Fruit fly (Drosophila melanogaster) whole organism, embryonic: ENCODE measurements around the gene TkR86C.

Source experiments
- Atf6 ChIP-seq: fragments of 200-800 bp; sonication (Bioruptor generic); IDR thresholded peaks from 2 replicates; pipeline ENCODE4 v1.3.6; 2022; ENCODE audit warnings: missing biosample characterization, missing genetic modification characterization
- CG10147 ChIP-seq: fragments of 200-800 bp; sonication (Bioruptor generic); optimal IDR thresholded peaks from 2 replicates; lab custom pipeline; 2019; ENCODE audit warnings: missing biosample characterization, mild to moderate bottlenecking, missing genetic modification characterization, moderate library complexity
- CG12071 ChIP-seq: fragments of 200-800 bp; sonication (Bioruptor generic); optimal IDR thresholded peaks from 3 replicates; lab custom pipeline; 2018; ENCODE audit warnings: missing biosample characterization, mild to moderate bottlenecking, missing genetic modification characterization
- CG12155 ChIP-seq: fragments of 200-800 bp; sonication (Bioruptor generic); optimal IDR thresholded peaks from 3 replicates; lab custom pipeline; 2016; ENCODE audit warnings: missing biosample characterization, missing genetic modification characterization
- CG12391 ChIP-seq: fragments of 200-800 bp; sonication (Bioruptor generic); optimal IDR thresholded peaks from 3 replicates; lab custom pipeline; 2018; ENCODE audit warnings: missing biosample characterization, mild to moderate bottlenecking, missing genetic modification characterization, moderate library complexity
- CG13775 ChIP-seq: fragments of 200-800 bp; sonication (Bioruptor generic); optimal IDR thresholded peaks from 3 replicates; lab custom pipeline; 2017; ENCODE audit warnings: missing biosample characterization, mild to moderate bottlenecking, missing genetic modification characterization
- CG14014 ChIP-seq: fragments of 200-800 bp; sonication (Bioruptor generic); IDR thresholded peaks from 2 replicates; pipeline ENCODE4 v1.3.6; 2022; ENCODE audit warnings: missing biosample characterization, missing genetic modification characterization
- CG17612 ChIP-seq: fragments of 200-800 bp; sonication (Bioruptor generic); IDR thresholded peaks from 2 replicates; pipeline ENCODE4 v1.3.6; 2022; ENCODE audit warnings: missing biosample characterization, missing genetic modification characterization
- CG18599 ChIP-seq: fragments of 200-800 bp; sonication (Bioruptor generic); optimal IDR thresholded peaks from 3 replicates; lab custom pipeline; 2017; ENCODE audit warnings: missing biosample characterization, missing genetic modification characterization, mild to moderate bottlenecking, moderate library complexity, missing genetic modification reagents
- CG42726 ChIP-seq: fragments of 200-800 bp; sonication (Bioruptor generic); IDR thresholded peaks from 2 replicates; pipeline ENCODE4 v1.3.6; 2022; ENCODE audit warnings: missing biosample characterization, missing genetic modification characterization; ENCODE audit not compliant: partially characterized antibody
- CG7786 ChIP-seq: fragments of 200-800 bp; sonication (Bioruptor generic); optimal IDR thresholded peaks from 2 replicates; lab custom pipeline; 2016; ENCODE audit warnings: missing biosample characterization, missing genetic modification characterization
- CG7963 ChIP-seq: fragments of 200-800 bp; sonication (Bioruptor generic); IDR thresholded peaks from 3 replicates; pipeline ENCODE4 v1.3.6; 2022; ENCODE audit warnings: missing biosample characterization, missing genetic modification characterization; ENCODE audit not compliant: partially characterized antibody
- CG7987 ChIP-seq: fragments of 200-800 bp; sonication (Bioruptor generic); optimal IDR thresholded peaks from 2 replicates; lab custom pipeline; 2018; ENCODE audit warnings: missing biosample characterization, mild to moderate bottlenecking, missing genetic modification characterization, moderate library complexity
- CG9932 ChIP-seq: fragments of 200-800 bp; sonication (Bioruptor generic); IDR thresholded peaks from 2 replicates; pipeline ENCODE4 v1.3.6; 2022; ENCODE audit warnings: missing biosample characterization, missing genetic modification characterization
- CHES-1-like ChIP-seq: fragments of 200-800 bp; sonication (Bioruptor generic); optimal IDR thresholded peaks from 2 replicates; lab custom pipeline; 2016; ENCODE audit warnings: missing biosample characterization, missing genetic modification characterization
- Camta ChIP-seq: fragments of 200-800 bp; sonication (Bioruptor generic); optimal IDR thresholded peaks from 2 replicates; lab custom pipeline; 2016; ENCODE audit warnings: missing biosample characterization, missing genetic modification characterization
- CoRest ChIP-seq: fragments of 200-800 bp; sonication (Bioruptor generic); optimal IDR thresholded peaks from 3 replicates; lab custom pipeline; 2018; ENCODE audit warnings: missing biosample characterization, mild to moderate bottlenecking, missing genetic modification characterization, moderate library complexity
- Deaf1 ChIP-seq: fragments of 200-800 bp; optimal IDR thresholded peaks from 3 replicates; lab custom pipeline; 2019; ENCODE audit warnings: missing biosample characterization, mild to moderate bottlenecking, missing genetic modification characterization, moderate library complexity
- Dip3 ChIP-seq: fragments of 200-800 bp; sonication (Bioruptor generic); optimal IDR thresholded peaks from 3 replicates; lab custom pipeline; 2016; ENCODE audit warnings: missing biosample characterization, missing genetic modification characterization
- E2f2 ChIP-seq: fragments of 200-800 bp; sonication (Bioruptor generic); IDR thresholded peaks from 2 replicates; pipeline ENCODE4 v1.3.6; 2022; ENCODE audit warnings: missing biosample characterization, missing genetic modification characterization
- Fer3 ChIP-seq: fragments of 200-800 bp; sonication (Bioruptor generic); optimal IDR thresholded peaks from 2 replicates; lab custom pipeline; 2018; ENCODE audit warnings: missing biosample characterization, mild to moderate bottlenecking, missing genetic modification characterization, moderate library complexity
- HLH3B ChIP-seq: fragments of 200-800 bp; sonication (Bioruptor generic); IDR thresholded peaks from 2 replicates; pipeline ENCODE4 v1.3.6; 2022; ENCODE audit warnings: missing biosample characterization, missing genetic modification characterization
- Hey ChIP-seq: fragments of 200-800 bp; sonication (Bioruptor generic); optimal IDR thresholded peaks from 3 replicates; lab custom pipeline; 2018; ENCODE audit warnings: missing biosample characterization, mild to moderate bottlenecking, missing genetic modification characterization
- Hmr ChIP-seq: fragments of 200-800 bp; sonication (Bioruptor generic); optimal IDR thresholded peaks from 3 replicates; lab custom pipeline; 2017; ENCODE audit warnings: mild to moderate bottlenecking, missing biosample characterization, missing genetic modification reagents, missing genetic modification characterization
- Hr78 ChIP-seq, 2 experiments: fragments of 200-800 bp in 1 of 2; fragments of >200 bp in 1 of 2; sonication (Bioruptor generic) in 1 of 2; optimal IDR thresholded peaks; 2 replicates each; lab custom pipeline; 2017 to 2019; ENCODE audit warnings: missing biosample characterization in 2 of 2, missing genetic modification characterization in 2 of 2, mild to moderate bottlenecking in 1 of 2, moderate library complexity in 1 of 2
- Hsf ChIP-seq: fragments of 200-800 bp; sonication (Bioruptor generic); optimal IDR thresholded peaks from 3 replicates; lab custom pipeline; 2016; ENCODE audit warnings: missing biosample characterization, missing genetic modification characterization
- Lhr ChIP-seq: fragments of 200-800 bp; sonication (Bioruptor generic); optimal IDR thresholded peaks from 3 replicates; lab custom pipeline; 2017; ENCODE audit warnings: mild to moderate bottlenecking, missing biosample characterization, missing genetic modification reagents, missing genetic modification characterization
- Pdp1 ChIP-seq, 2 experiments: fragments of 200-800 bp; sonication (Bioruptor generic); optimal IDR thresholded peaks; 3 replicates each; lab custom pipeline; 2016; ENCODE audit warnings: missing biosample characterization in 2 of 2, missing genetic modification characterization in 2 of 2, mild to moderate bottlenecking in 1 of 2, moderate library complexity in 1 of 2
- Spps ChIP-seq: fragments of 200-800 bp; sonication (Bioruptor generic); optimal IDR thresholded peaks from 2 replicates; lab custom pipeline; 2018; ENCODE audit warnings: missing biosample characterization, mild to moderate bottlenecking, missing genetic modification characterization
- Sry-β ChIP-seq: fragments of 200-800 bp; sonication (Bioruptor generic); optimal IDR thresholded peaks from 2 replicates; lab custom pipeline; 2018; ENCODE audit warnings: missing biosample characterization, mild to moderate bottlenecking, missing genetic modification characterization, moderate library complexity
- ara ChIP-seq: fragments of 200-800 bp; sonication (Bioruptor generic); IDR thresholded peaks from 2 replicates; pipeline ENCODE4 v1.3.6; 2022; ENCODE audit warnings: missing biosample characterization, missing genetic modification characterization
- br ChIP-seq: fragments of >200 bp; optimal IDR thresholded peaks from 2 replicates; lab custom pipeline; 2017
- dmrt11E ChIP-seq: fragments of 200-800 bp; sonication (Bioruptor generic); optimal IDR thresholded peaks from 3 replicates; lab custom pipeline; 2018; ENCODE audit warnings: missing biosample characterization, mild to moderate bottlenecking, missing genetic modification characterization, moderate library complexity
- dpn ChIP-seq, 2 experiments: fragments of 200-800 bp; sonication (Bioruptor generic); optimal IDR thresholded peaks; 3 replicates each; lab custom pipeline; 2016; ENCODE audit warnings: missing biosample characterization in 2 of 2, missing genetic modification characterization in 2 of 2
- gem ChIP-seq: fragments of 200-800 bp; sonication (Bioruptor generic); optimal IDR thresholded peaks from 2 replicates; lab custom pipeline; 2019; ENCODE audit warnings: missing biosample characterization, mild to moderate bottlenecking, missing genetic modification characterization, moderate library complexity
- ind ChIP-seq: fragments of 200-800 bp; sonication (Bioruptor generic); optimal IDR thresholded peaks from 3 replicates; lab custom pipeline; 2016; ENCODE audit warnings: missing biosample characterization, missing genetic modification characterization
- kni ChIP-seq: fragments of 200-800 bp; sonication (Bioruptor generic); optimal IDR thresholded peaks from 3 replicates; lab custom pipeline; 2017; ENCODE audit warnings: mild to moderate bottlenecking, missing biosample characterization, missing genetic modification reagents, missing genetic modification characterization
- lab ChIP-seq: fragments of 200-800 bp; sonication (Bioruptor generic); optimal IDR thresholded peaks from 3 replicates; lab custom pipeline; 2017; ENCODE audit warnings: missing biosample characterization, missing genetic modification characterization, mild to moderate bottlenecking, moderate library complexity, missing genetic modification reagents
- mirr ChIP-seq: fragments of 200-800 bp; sonication (Bioruptor generic); optimal IDR thresholded peaks from 3 replicates; lab custom pipeline; 2018; ENCODE audit warnings: missing biosample characterization, mild to moderate bottlenecking, missing genetic modification characterization
- p53 ChIP-seq: fragments of 200-800 bp; sonication (Bioruptor generic); optimal IDR thresholded peaks from 2 replicates; lab custom pipeline; 2016; ENCODE audit warnings: missing biosample characterization, missing genetic modification characterization
- psq ChIP-seq: fragments of 200-800 bp; sonication (Bioruptor generic); optimal IDR thresholded peaks from 2 replicates; lab custom pipeline; 2017; ENCODE audit warnings: missing biosample characterization, missing genetic modification characterization
- sens ChIP-seq: fragments of 200-800 bp; sonication (Bioruptor generic); peaks from one replicate; lab custom pipeline; 2016; ENCODE audit warnings: missing biosample characterization, missing genetic modification characterization
- slp2 ChIP-seq: fragments of 200-800 bp; sonication (Bioruptor generic); optimal IDR thresholded peaks from 2 replicates; lab custom pipeline; 2016; ENCODE audit warnings: missing biosample characterization, missing genetic modification characterization
- so ChIP-seq: fragments of 200-800 bp; sonication (Bioruptor generic); IDR thresholded peaks from 3 replicates; pipeline ENCODE4 v1.3.6; 2022; ENCODE audit warnings: missing biosample characterization, missing genetic modification characterization
- sug ChIP-seq: fragments of 200-800 bp; optimal IDR thresholded peaks from 2 replicates; lab custom pipeline; 2019; ENCODE audit warnings: missing biosample characterization, mild to moderate bottlenecking, missing genetic modification characterization, moderate library complexity
- tup ChIP-seq: fragments of 200-800 bp; sonication (Bioruptor generic); optimal IDR thresholded peaks from 2 replicates; lab custom pipeline; 2016; ENCODE audit warnings: missing biosample characterization, mild to moderate bottlenecking, missing genetic modification characterization, moderate library complexity
- vnd ChIP-seq: fragments of 200-800 bp; sonication (Bioruptor generic); IDR thresholded peaks from 3 replicates; pipeline ENCODE4 v1.3.6; 2022; ENCODE audit warnings: missing biosample characterization, missing genetic modification characterization; ENCODE audit not compliant: partially characterized antibody
- zfh2 ChIP-seq: fragments of 200-800 bp; sonication (Bioruptor generic); optimal IDR thresholded peaks from 2 replicates; lab custom pipeline; 2016; ENCODE audit warnings: missing biosample characterization, missing genetic modification characterization

The TkR86C gene

DNA sequence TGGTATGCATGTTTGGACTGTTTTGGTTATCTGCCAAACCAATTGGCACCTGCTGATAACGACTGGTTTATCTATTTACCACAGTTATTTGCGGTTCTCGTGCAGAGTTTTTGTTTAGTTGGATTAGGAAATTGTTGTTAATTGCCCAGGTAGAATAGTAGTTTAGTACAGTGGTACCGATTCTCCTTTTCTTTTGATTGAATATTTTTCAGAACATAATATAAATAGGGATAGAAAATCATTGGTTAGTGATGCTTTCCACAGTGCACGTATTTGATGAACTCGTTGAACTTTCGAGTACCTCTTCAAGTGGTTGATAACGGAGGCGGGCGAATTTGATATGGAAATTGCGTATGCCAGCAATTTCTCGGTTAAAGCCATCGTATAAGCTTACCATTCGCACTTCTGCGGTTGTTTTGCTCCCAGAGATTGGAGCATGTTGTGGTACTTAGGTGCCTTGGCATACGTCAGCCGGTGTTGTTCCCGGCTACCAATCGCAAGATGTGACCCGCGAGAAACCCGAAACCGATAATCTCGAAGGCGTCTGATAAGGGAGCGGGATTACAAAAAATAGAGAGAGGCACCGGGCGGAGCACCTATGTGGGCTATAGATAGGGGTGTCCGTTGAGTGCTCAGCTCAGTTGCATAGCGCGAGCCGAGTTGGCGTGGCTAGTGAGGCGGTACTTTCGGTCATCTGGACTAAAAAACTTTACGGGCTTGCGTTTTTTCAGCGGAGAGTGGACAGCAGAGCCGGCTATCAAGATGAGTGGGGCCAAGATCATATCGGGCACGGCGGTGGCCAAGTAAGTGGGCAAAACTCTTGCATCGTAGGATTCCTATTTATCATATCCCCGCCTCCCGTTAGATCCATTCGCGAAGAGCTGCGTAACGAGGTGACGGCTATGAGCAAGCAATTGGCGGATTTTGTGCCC is 51.7 kb downstream of the TkR86C start (continued):
- TF ChIP-seq CG9932 (GFP tag; lab: Robert Waterston, UW) (peak; percentile 40; the same call in 1 of the 2 replicates), Atf6 (GFP tag; lab: Robert Waterston, UW) (peak; percentile 60), CG18599 (GFP tag; lab: Kevin White, UChicago) (peak; percentile 61), Hmr (GFP tag; lab: Kevin White, UChicago) (peak; percentile 71), Fer3 (tag; lab: Kevin White, UChicago) (peak; percentile 40), lab (GFP tag; lab: Kevin White, UChicago) (peak; percentile 63), CG17612 (GFP tag; lab: Robert Waterston, UW) (no peak), CG7963 (GFP tag; lab: Robert Waterston, UW) (no peak), CG7786 (GFP tag; lab: Kevin White, UChicago) (peak; percentile 27), dmrt11E (tag; lab: Kevin White, UChicago) (no peak), CG10147 (GFP tag; lab: Kevin White, UChicago) (no peak), CHES-1-like (GFP tag; lab: Kevin White, UChicago) (peak; percentile 27), Sry-β (GFP tag; lab: Kevin White, UChicago) (no peak), CG14014 (GFP tag; lab: Robert Waterston, UW) (peak; percentile 18; the same call in 1 of the 2 replicates), CG7987 (GFP tag; lab: Kevin White, UChicago) (peak; percentile 12), CG12071 (GFP tag; lab: Kevin White, UChicago) (peak; percentile 35), E2f2 (GFP tag; lab: Robert Waterston, UW) (0 out of 2 replicates have a peak, but pooled peaks have one; percentile 10), kni (GFP tag; lab: Kevin White, UChicago) (no peak), sens (peak; percentile 86), CG13775 (GFP tag; lab: Kevin White, UChicago) (no peak), CoRest (peak; percentile 25), Camta (no peak), mirr (GFP tag; lab: Kevin White, UChicago) (peak; percentile 90), ara (GFP tag; lab: Robert Waterston, UW) (no peak), Hey (tag; lab: Kevin White, UChicago) (peak; percentile 76), p53 (GFP tag; lab: Kevin White, UChicago) (no peak), psq (GFP tag; lab: Kevin White, UChicago) (no peak), Deaf1 (tag; lab: Kevin White, UChicago) (no peak), gem (tag; lab: Kevin White, UChicago) (no peak), tup (GFP tag; lab: Kevin White, UChicago) (no peak), so (GFP tag; lab: Robert Waterston, UW) (peak; percentile 23; the same call in 2 of the 3 replicates), zfh2 (peak; percentile 45), Spps (tag; lab: Kevin White, UChicago) (no peak), Lhr (GFP tag; lab: Kevin White, UChicago) (no peak), dpn (GFP tag; optimal IDR thresholded peaks at IDR 0.05; lab: Kevin White, UChicago) (peak in 1 of 2 experiments; percentile 1), br (lab: Kevin White, UChicago) (no peak), Dip3 (no peak), Hsf (GFP tag; lab: Kevin White, UChicago) (peak; percentile 6), Pdp1 (GFP tag; optimal IDR thresholded peaks at IDR 0.05; lab: Kevin White, UChicago) (no peak), Hr78 (GFP tag; optimal IDR thresholded peaks at IDR 0.05; lab: Kevin White, UChicago) (peak in 1 of 2 experiments; percentile 84), sug (tag; lab: Kevin White, UChicago) (peak; percentile 79), CG42726 (GFP tag; lab: Robert Waterston, UW) (no peak), CG12155 (GFP tag; lab: Kevin White, UChicago) (peak; percentile 25), slp2 (GFP tag; lab: Kevin White, UChicago) (no peak), HLH3B (GFP tag; lab: Robert Waterston, UW) (no peak), CG12391 (tag; lab: Kevin White, UChicago) (peak; percentile 10), vnd (GFP tag; lab: Robert Waterston, UW) (0 out of 3 replicates have a peak, but pooled peaks have one; percentile 39), ind (GFP tag; lab: Kevin White, UChicago) (peak; percentile 22)
